Worm (Caenorhabditis elegans): ENCODE results near the gene F35F10.14.

ce11 chrV:3280009-3280408 is 39.9 kb downstream of the F35F10.14 start, which contains the start of gene T28A11.2:
- TF ChIP-seq nhr-237 (tag; optimal IDR thresholded peaks at IDR 0.05) = no peak
- no peak for TF ChIP-seq gei-8 (GFP tag; optimal IDR thresholded peaks at IDR 0.05)
- TF ChIP-seq nhr-76 (tag; optimal IDR thresholded peaks at IDR 0.05) = no peak
- no peak for TF ChIP-seq F49E8.2 (tag; optimal IDR thresholded peaks at IDR 0.05; ENCODE audit: borderline replicate concordance)
- TF ChIP-seq egl-27 (tag; optimal IDR thresholded peaks at IDR 0.05) = no peak
- TF ChIP-seq ama-1 (optimal IDR thresholded peaks at IDR 0.05) = no peak
- TF ChIP-seq cey-2 (tag; optimal IDR thresholded peaks at IDR 0.05; ENCODE audit: borderline replicate concordance, insufficient read depth) = no peak
- no peak for TF ChIP-seq skn-1 (tag; optimal IDR thresholded peaks at IDR 0.05)
- no peak for TF ChIP-seq mdt-29 (GFP tag; IDR thresholded peaks at IDR 0.05)
- TF ChIP-seq spr-3 (GFP tag; optimal IDR thresholded peaks at IDR 0.05) = no peak
